Worm (Caenorhabditis elegans) whole organism, L2 larva: Measurements from ENCODE around the gene T27E4.5.

Experiments
- ZK546.5 ChIP-seq: sonication (generic microtip); optimal IDR thresholded peaks from 2 replicates; lab custom pipeline; 2017; ENCODE audit warnings: missing biosample characterization, missing genetic modification characterization
- aly-2 ChIP-seq: fragments of 150-350 bp; optimal IDR thresholded peaks from 2 replicates; lab custom pipeline; 2014; ENCODE audit warnings: missing biosample characterization, missing genetic modification characterization
- blmp-1 ChIP-seq: sonication (generic microtip); optimal IDR thresholded peaks from 2 replicates; lab custom pipeline; 2017; ENCODE audit warnings: missing genetic modification characterization, mild to moderate bottlenecking, missing compliant biosample characterization, antibody characterized with exemption, moderate library complexity; ENCODE audit not compliant: insufficient read depth
- egl-27 ChIP-seq: sonication (generic microtip); optimal IDR thresholded peaks from 3 replicates; lab custom pipeline; 2017; ENCODE audit warnings: missing biosample characterization, missing genetic modification reagents, missing genetic modification characterization
- elt-1 ChIP-seq: fragments of 150-350 bp; optimal IDR thresholded peaks from 2 replicates; lab custom pipeline; 2014; ENCODE audit warnings: missing biosample characterization, missing genetic modification characterization
- fos-1 ChIP-seq: fragments of 150-350 bp; optimal IDR thresholded peaks from 2 replicates; lab custom pipeline; 2014; ENCODE audit warnings: missing biosample characterization, missing genetic modification characterization
- nhr-11 ChIP-seq: fragments of 150-350 bp; optimal IDR thresholded peaks from 2 replicates; lab custom pipeline; 2014; ENCODE audit warnings: missing biosample characterization, missing genetic modification characterization
- nhr-12 ChIP-seq: fragments of 150-350 bp; optimal IDR thresholded peaks from 2 replicates; lab custom pipeline; 2014; ENCODE audit warnings: missing biosample characterization, missing genetic modification characterization
- nhr-77 ChIP-seq: fragments of 150-350 bp; optimal IDR thresholded peaks from 2 replicates; lab custom pipeline; 2014; ENCODE audit warnings: missing biosample characterization, missing genetic modification characterization
- unc-55 ChIP-seq: fragments of 150-350 bp; sonication (generic microtip); optimal IDR thresholded peaks from 3 replicates; lab custom pipeline; 2014; ENCODE audit warnings: missing biosample characterization, missing genetic modification reagents, missing genetic modification characterization

- TF ChIP-seq elt-1 (tag; lab: Kevin White, UChicago): no peak
- TF ChIP-seq ZK546.5 (tag; lab: Kevin White, UChicago): no peak
- TF ChIP-seq aly-2 (tag; lab: Kevin White, UChicago): no peak
- TF ChIP-seq unc-55 (GFP tag; lab: Kevin White, UChicago): no peak
- TF ChIP-seq nhr-12: no peak
- TF ChIP-seq nhr-77: no peak
- no peak for TF ChIP-seq blmp-1 (tag; lab: Kevin White, UChicago)
- TF ChIP-seq egl-27 (tag; lab: Kevin White, UChicago): no peak
- no peak for TF ChIP-seq nhr-11 (tag; lab: Kevin White, UChicago)
- TF ChIP-seq fos-1: no peak
Measured at ce11 chrV:9044871-9045270, 24.7 kb downstream of the T27E4.5 start, which contains the start of gene nhr-30.
